Fruit fly (Drosophila melanogaster) whole organism, embryonic: ENCODE data around the gene CG12728.

Experiments used
- BtbVII ChIP-seq: fragments of 200-800 bp; sonication (Bioruptor generic); optimal IDR thresholded peaks from 3 replicates; lab custom pipeline; 2017; ENCODE audit warnings: missing biosample characterization, mild to moderate bottlenecking, missing genetic modification characterization
- CG10431 ChIP-seq: fragments of 200-800 bp; sonication (Bioruptor generic); optimal IDR thresholded peaks from 3 replicates; lab custom pipeline; 2018; ENCODE audit warnings: missing biosample characterization, mild to moderate bottlenecking, missing genetic modification characterization
- CG10565 ChIP-seq: fragments of 200-800 bp; sonication (Bioruptor generic); optimal IDR thresholded peaks from 3 replicates; lab custom pipeline; 2016; ENCODE audit warnings: missing biosample characterization, mild to moderate bottlenecking, missing genetic modification characterization
- CG11695 ChIP-seq: fragments of 200-800 bp; sonication (Bioruptor generic); IDR thresholded peaks from 3 replicates; pipeline ENCODE4 v1.3.6; 2022; ENCODE audit warnings: missing biosample characterization, missing genetic modification characterization
- CG12236 ChIP-seq: fragments of 200-800 bp; sonication (Bioruptor generic); optimal IDR thresholded peaks from 2 replicates; lab custom pipeline; 2016; ENCODE audit warnings: missing biosample characterization, missing genetic modification characterization
- CG12659 ChIP-seq: fragments of 200-800 bp; sonication (Bioruptor generic); optimal IDR thresholded peaks from 3 replicates; lab custom pipeline; 2017; ENCODE audit warnings: mild to moderate bottlenecking, missing biosample characterization, missing genetic modification reagents, missing genetic modification characterization
- CG13775 ChIP-seq: fragments of 200-800 bp; sonication (Bioruptor generic); optimal IDR thresholded peaks from 3 replicates; lab custom pipeline; 2017; ENCODE audit warnings: missing biosample characterization, mild to moderate bottlenecking, missing genetic modification characterization
- CG15073 ChIP-seq: fragments of 200-800 bp; sonication (Bioruptor generic); optimal IDR thresholded peaks from 2 replicates; lab custom pipeline; 2016; ENCODE audit warnings: missing biosample characterization, missing genetic modification characterization
- CG17612 ChIP-seq: fragments of 200-800 bp; sonication (Bioruptor generic); IDR thresholded peaks from 2 replicates; pipeline ENCODE4 v1.3.6; 2022; ENCODE audit warnings: missing biosample characterization, missing genetic modification characterization
- CG18011 ChIP-seq: fragments of 200-800 bp; sonication (Bioruptor generic); optimal IDR thresholded peaks from 2 replicates; lab custom pipeline; 2017; ENCODE audit warnings: missing biosample characterization, missing genetic modification characterization, mild to moderate bottlenecking, moderate library complexity, missing genotype
- CG2678 ChIP-seq: fragments of 200-800 bp; sonication (Bioruptor generic); optimal IDR thresholded peaks from 3 replicates; lab custom pipeline; 2019; ENCODE audit warnings: missing biosample characterization, mild to moderate bottlenecking, missing genetic modification characterization, moderate library complexity
- CG30431 ChIP-seq: fragments of 200-800 bp; sonication (Bioruptor generic); optimal IDR thresholded peaks from 2 replicates; lab custom pipeline; 2017; ENCODE audit warnings: missing biosample characterization, missing genetic modification characterization
- CG3407 ChIP-seq: fragments of 200-800 bp; sonication (Bioruptor generic); optimal IDR thresholded peaks from 2 replicates; lab custom pipeline; 2018; ENCODE audit warnings: missing biosample characterization, mild to moderate bottlenecking, missing genetic modification characterization
- CG3847 ChIP-seq: fragments of 200-800 bp; sonication (Bioruptor generic); IDR thresholded peaks from 2 replicates; pipeline ENCODE4 v1.3.6; 2022; ENCODE audit warnings: missing biosample characterization, missing genetic modification characterization
- CG7786 ChIP-seq: fragments of 200-800 bp; sonication (Bioruptor generic); optimal IDR thresholded peaks from 2 replicates; lab custom pipeline; 2016; ENCODE audit warnings: missing biosample characterization, missing genetic modification characterization
- CG8281 ChIP-seq: fragments of 200-800 bp; sonication (Bioruptor generic); optimal IDR thresholded peaks from 2 replicates; lab custom pipeline; 2018; ENCODE audit warnings: missing biosample characterization, mild to moderate bottlenecking, missing genetic modification characterization, moderate library complexity
- CG8290 ChIP-seq, 3 experiments: fragments of 200-800 bp; sonication (Bioruptor generic); optimal IDR thresholded peaks; 2 replicates each; lab custom pipeline; 2016 to 2019; ENCODE audit warnings: missing biosample characterization in 3 of 3, missing genetic modification characterization in 3 of 3, mild to moderate bottlenecking in 2 of 3, moderate library complexity in 1 of 3
- CG8388 ChIP-seq: fragments of 200-800 bp; sonication (Bioruptor generic); optimal IDR thresholded peaks from 2 replicates; lab custom pipeline; 2019; ENCODE audit warnings: missing biosample characterization, mild to moderate bottlenecking, missing genetic modification characterization, moderate library complexity
- ERR ChIP-seq: fragments of 200-800 bp; sonication (Bioruptor generic); optimal IDR thresholded peaks from 2 replicates; lab custom pipeline; 2016; ENCODE audit warnings: missing biosample characterization, missing genetic modification characterization
- Eip74EF ChIP-seq, 2 experiments: fragments of 200-800 bp in 1 of 2; fragments of >200 bp in 1 of 2; sonication (Bioruptor generic) in 1 of 2; optimal IDR thresholded peaks; 2 replicates each; lab custom pipeline; 2017 to 2019; ENCODE audit warnings: missing biosample characterization in 2 of 2, missing genetic modification characterization in 2 of 2, mild to moderate bottlenecking in 1 of 2, moderate library complexity in 1 of 2
- Ets65A ChIP-seq: fragments of 200-800 bp; sonication (Bioruptor generic); peaks from one replicate; lab custom pipeline; 2016; ENCODE audit warnings: missing biosample characterization, missing genetic modification characterization
- HLH3B ChIP-seq: fragments of 200-800 bp; sonication (Bioruptor generic); IDR thresholded peaks from 2 replicates; pipeline ENCODE4 v1.3.6; 2022; ENCODE audit warnings: missing biosample characterization, missing genetic modification characterization
- Lim3 ChIP-seq: fragments of 200-800 bp; sonication (Bioruptor generic); IDR thresholded peaks from 2 replicates; pipeline ENCODE4 v1.3.6; 2022; ENCODE audit warnings: missing biosample characterization, missing genetic modification characterization
- Mad ChIP-seq: fragments of 200-800 bp; sonication (Bioruptor generic); optimal IDR thresholded peaks from 2 replicates; lab custom pipeline; 2016; ENCODE audit warnings: missing biosample characterization, missing genetic modification characterization
- Oli ChIP-seq: fragments of 200-800 bp; sonication (Bioruptor generic); optimal IDR thresholded peaks from 2 replicates; lab custom pipeline; 2018; ENCODE audit warnings: missing biosample characterization, mild to moderate bottlenecking, missing genetic modification characterization, moderate library complexity
- Pdp1 ChIP-seq, 2 experiments: fragments of 200-800 bp; sonication (Bioruptor generic); optimal IDR thresholded peaks; 3 replicates each; lab custom pipeline; 2016; ENCODE audit warnings: missing biosample characterization in 2 of 2, missing genetic modification characterization in 2 of 2, mild to moderate bottlenecking in 1 of 2, moderate library complexity in 1 of 2
- Rfx ChIP-seq: fragments of 200-800 bp; sonication (Bioruptor generic); IDR thresholded peaks from 2 replicates; pipeline ENCODE4 v1.3.6; 2022; ENCODE audit warnings: missing biosample characterization, missing genetic modification characterization
- Taf1 ChIP-seq: fragments of 200-800 bp; sonication (Bioruptor generic); IDR thresholded peaks from 2 replicates; pipeline ENCODE4 v1.3.6; 2022; ENCODE audit warnings: missing biosample characterization, missing genetic modification characterization
- Xrp1 ChIP-seq: fragments of 200-800 bp; sonication (Bioruptor generic); IDR thresholded peaks from 2 replicates; pipeline ENCODE4 v1.3.6; 2022; ENCODE audit warnings: missing biosample characterization, missing genetic modification characterization
- az2 ChIP-seq: fragments of 200-800 bp; sonication (Bioruptor generic); optimal IDR thresholded peaks from 3 replicates; lab custom pipeline; 2016; ENCODE audit warnings: missing biosample characterization, missing genetic modification characterization
- bigmax ChIP-seq: fragments of 200-800 bp; sonication (Bioruptor generic); optimal IDR thresholded peaks from 2 replicates; lab custom pipeline; 2018; ENCODE audit warnings: missing biosample characterization, mild to moderate bottlenecking, missing genetic modification characterization
- cad ChIP-seq: fragments of >200 bp; optimal IDR thresholded peaks from 2 replicates; lab custom pipeline; 2017; ENCODE audit warnings: missing biosample characterization, missing genetic modification characterization
- corto ChIP-seq: fragments of 200-800 bp; sonication (Bioruptor generic); optimal IDR thresholded peaks from 2 replicates; lab custom pipeline; 2016; ENCODE audit warnings: missing biosample characterization, mild to moderate bottlenecking, missing genetic modification characterization, moderate library complexity
- crc ChIP-seq: fragments of 200-800 bp; sonication (Bioruptor generic); optimal IDR thresholded peaks from 2 replicates; lab custom pipeline; 2016; ENCODE audit warnings: missing biosample characterization, missing genetic modification characterization
- dm ChIP-seq: fragments of 200-800 bp; sonication (Bioruptor generic); optimal IDR thresholded peaks from 3 replicates; lab custom pipeline; 2016; ENCODE audit warnings: missing biosample characterization, missing genetic modification characterization
- ewg ChIP-seq: fragments of 200-800 bp; sonication (Bioruptor generic); optimal IDR thresholded peaks from 3 replicates; lab custom pipeline; 2017; ENCODE audit warnings: mild to moderate bottlenecking, missing biosample characterization, missing genetic modification reagents, missing genetic modification characterization
- ind ChIP-seq: fragments of 200-800 bp; sonication (Bioruptor generic); optimal IDR thresholded peaks from 3 replicates; lab custom pipeline; 2016; ENCODE audit warnings: missing biosample characterization, missing genetic modification characterization
- jing ChIP-seq: fragments of 200-800 bp; sonication (Bioruptor generic); optimal IDR thresholded peaks from 2 replicates; lab custom pipeline; 2018; ENCODE audit warnings: missing biosample characterization, mild to moderate bottlenecking, missing genetic modification characterization
- mam ChIP-seq: fragments of 200-800 bp; sonication (Bioruptor generic); optimal IDR thresholded peaks from 3 replicates; lab custom pipeline; 2016; ENCODE audit warnings: missing biosample characterization, missing genetic modification characterization
- mld ChIP-seq: fragments of 200-800 bp; sonication (Bioruptor generic); IDR thresholded peaks from 3 replicates; pipeline ENCODE4 v1.3.6; 2022; ENCODE audit warnings: missing biosample characterization, missing genetic modification characterization; ENCODE audit not compliant: partially characterized antibody
- otp ChIP-seq: fragments of 200-800 bp; sonication (Bioruptor generic); IDR thresholded peaks from 3 replicates; pipeline ENCODE4, ENCODE4 v1.3.6; 2022; ENCODE audit warnings: missing biosample characterization, missing genetic modification characterization
- pb ChIP-seq: fragments of 200-800 bp; sonication (Bioruptor generic); optimal IDR thresholded peaks from 3 replicates; lab custom pipeline; 2016; ENCODE audit warnings: missing biosample characterization, missing genetic modification characterization
- pros ChIP-seq: fragments of 200-800 bp; sonication (Bioruptor generic); optimal IDR thresholded peaks from 3 replicates; lab custom pipeline; 2019; ENCODE audit warnings: missing biosample characterization, mild to moderate bottlenecking, missing genetic modification characterization, moderate library complexity
- pum ChIP-seq: fragments of 200-800 bp; sonication (Bioruptor generic); optimal IDR thresholded peaks from 2 replicates; lab custom pipeline; 2016; ENCODE audit warnings: missing biosample characterization, missing genetic modification characterization
- row ChIP-seq: fragments of 200-800 bp; sonication (Bioruptor generic); IDR thresholded peaks from 3 replicates; pipeline ENCODE4 v1.3.6; 2022; ENCODE audit warnings: missing biosample characterization, missing genetic modification characterization
- sima ChIP-seq: fragments of 200-800 bp; sonication (Bioruptor generic); optimal IDR thresholded peaks from 2 replicates; lab custom pipeline; 2016; ENCODE audit warnings: missing biosample characterization, missing genetic modification characterization
- so ChIP-seq: fragments of 200-800 bp; sonication (Bioruptor generic); IDR thresholded peaks from 3 replicates; pipeline ENCODE4 v1.3.6; 2022; ENCODE audit warnings: missing biosample characterization, missing genetic modification characterization
- trh ChIP-seq: fragments of 200-800 bp; sonication (Bioruptor generic); optimal IDR thresholded peaks from 2 replicates; lab custom pipeline; 2016; ENCODE audit warnings: missing biosample characterization, missing genetic modification characterization

The CG12728 gene

DNA sequence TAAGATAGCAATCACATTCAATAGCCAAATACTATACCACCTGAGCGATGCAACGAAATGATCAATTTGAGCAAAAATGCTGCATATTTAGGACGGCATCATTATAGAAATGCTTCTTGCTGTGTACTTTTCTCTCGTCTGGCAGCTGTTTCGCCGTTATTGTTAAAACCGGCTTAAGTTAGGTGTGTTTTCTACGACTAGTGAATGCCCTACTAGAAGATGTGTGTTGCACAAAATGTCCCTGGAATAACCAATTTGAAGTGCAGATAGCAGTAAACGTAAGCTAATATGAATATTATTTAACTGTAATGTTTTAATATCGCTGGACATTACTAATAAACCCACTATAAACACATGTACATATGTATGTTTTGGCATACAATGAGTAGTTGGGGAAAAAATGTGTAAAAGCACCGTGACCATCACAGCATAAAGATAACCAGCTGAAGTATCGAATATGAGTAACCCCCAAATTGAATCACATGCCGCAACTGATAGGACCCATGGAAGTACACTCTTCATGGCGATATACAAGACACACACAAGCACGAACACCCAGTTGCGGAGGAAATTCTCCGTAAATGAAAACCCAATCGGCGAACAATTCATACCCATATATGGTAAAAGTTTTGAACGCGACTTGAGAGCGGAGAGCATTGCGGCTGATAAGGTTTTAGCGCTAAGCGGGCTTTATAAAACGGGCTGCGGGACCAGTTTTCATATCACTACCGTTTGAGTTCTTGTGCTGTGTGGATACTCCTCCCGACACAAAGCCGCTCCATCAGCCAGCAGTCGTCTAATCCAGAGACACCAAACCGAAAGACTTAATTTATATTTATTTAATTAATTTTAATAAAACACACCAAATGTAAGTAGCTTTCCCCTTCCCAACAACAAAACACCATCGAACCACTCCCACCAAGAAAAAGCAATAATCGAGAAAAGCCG is 42.0 kb upstream of the CG12728 start, which contains the start of gene Act5C (continued):
- peak; percentile 93 for TF ChIP-seq CG8388 (GFP tag; lab: Kevin White, UChicago)
- TF ChIP-seq CG3407 (GFP tag; lab: Kevin White, UChicago): peak; percentile 92
- TF ChIP-seq otp (GFP tag; lab: Robert Waterston, UW): peak; percentile 91
- TF ChIP-seq crc (GFP tag; lab: Kevin White, UChicago): peak; percentile 94
- TF ChIP-seq CG3847 (GFP tag; lab: Robert Waterston, UW): peak; percentile 90
- peak; percentile 86 for TF ChIP-seq sima (GFP tag; lab: Kevin White, UChicago)
- TF ChIP-seq Ets65A (GFP tag; lab: Kevin White, UChicago): peak; percentile 99
- peak; percentile 96 for TF ChIP-seq Mad (GFP tag; lab: Kevin White, UChicago)
- no peak for TF ChIP-seq corto
- TF ChIP-seq ewg (GFP tag; lab: Kevin White, UChicago): peak; percentile 98
- TF ChIP-seq pb (GFP tag; lab: Kevin White, UChicago): peak; percentile 84
- peak; percentile 92 for TF ChIP-seq ERR (GFP tag; lab: Kevin White, UChicago)
- TF ChIP-seq so (GFP tag; lab: Robert Waterston, UW): peak; percentile 93
- TF ChIP-seq CG13775 (GFP tag; lab: Kevin White, UChicago): peak; percentile 90
- peak; percentile 96 for TF ChIP-seq CG7786
- peak; percentile 72 for TF ChIP-seq Taf1 (GFP tag; lab: Robert Waterston, UW)
- TF ChIP-seq CG10431: peak; percentile 55
- peak; percentile 69 for TF ChIP-seq Lim3 (GFP tag; lab: Robert Waterston, UW)
- TF ChIP-seq Pdp1 (GFP tag; optimal IDR thresholded peaks at IDR 0.05; lab: Kevin White, UChicago): peak; percentile 94 to 96
- TF ChIP-seq CG30431 (GFP tag; lab: Kevin White, UChicago): peak; percentile 93
- TF ChIP-seq CG12236 (GFP tag; lab: Kevin White, UChicago): peak; percentile 90
- peak; percentile 90 for TF ChIP-seq CG10565 (GFP tag; lab: Kevin White, UChicago)
- TF ChIP-seq bigmax: no peak
- TF ChIP-seq mld: no peak
- peak; percentile 92 for TF ChIP-seq mam (GFP tag; lab: Kevin White, UChicago)
- TF ChIP-seq CG2678 (tag; lab: Kevin White, UChicago): peak; percentile 95
- peak; percentile 96 for TF ChIP-seq Xrp1 (GFP tag; lab: Robert Waterston, UW)
- peak; percentile 95 for TF ChIP-seq row (GFP tag; lab: Robert Waterston, UW)
- peak; percentile 58 for TF ChIP-seq CG18011
- TF ChIP-seq CG12659: peak; percentile 91
- TF ChIP-seq ind (GFP tag; lab: Kevin White, UChicago): peak; percentile 91
- TF ChIP-seq Eip74EF (GFP tag; optimal IDR thresholded peaks at IDR 0.05; lab: Kevin White, UChicago): peak in 1 of 2 experiments; percentile 89
- peak; percentile 76 for TF ChIP-seq CG8281 (tag; lab: Kevin White, UChicago)
- TF ChIP-seq Rfx: peak; percentile 96
- TF ChIP-seq pum (GFP tag; lab: Kevin White, UChicago): peak; percentile 94
- peak; percentile 74 for TF ChIP-seq CG15073
- peak; percentile 94 for TF ChIP-seq az2 (GFP tag; lab: Kevin White, UChicago)
- TF ChIP-seq CG8290 (GFP tag; optimal IDR thresholded peaks at IDR 0.05; lab: Kevin White, UChicago): peak; percentile 90
- TF ChIP-seq CG8290 (tag; optimal IDR thresholded peaks at IDR 0.05; lab: Kevin White, UChicago): peak; percentile 11 to 99
- TF ChIP-seq trh (GFP tag; lab: Kevin White, UChicago): peak; percentile 73
- TF ChIP-seq pros (GFP tag; lab: Kevin White, UChicago): peak; percentile 85
- TF ChIP-seq jing (GFP tag; lab: Kevin White, UChicago): peak; percentile 91
- TF ChIP-seq CG17612 (GFP tag; lab: Robert Waterston, UW): peak; percentile 82
- peak; percentile 90 for TF ChIP-seq CG11695 (GFP tag; lab: Robert Waterston, UW)
- peak; percentile 95 for TF ChIP-seq Oli (tag; lab: Kevin White, UChicago)
- TF ChIP-seq cad (GFP tag; lab: Kevin White, UChicago): no peak
- peak; percentile 89 for TF ChIP-seq dm (GFP tag; lab: Kevin White, UChicago)
- peak; percentile 87 for TF ChIP-seq BtbVII
- TF ChIP-seq HLH3B: peak; percentile 94
